Worm (Caenorhabditis elegans): ENCODE data around the gene B0294.1.

Gene B0294.1

DNA sequence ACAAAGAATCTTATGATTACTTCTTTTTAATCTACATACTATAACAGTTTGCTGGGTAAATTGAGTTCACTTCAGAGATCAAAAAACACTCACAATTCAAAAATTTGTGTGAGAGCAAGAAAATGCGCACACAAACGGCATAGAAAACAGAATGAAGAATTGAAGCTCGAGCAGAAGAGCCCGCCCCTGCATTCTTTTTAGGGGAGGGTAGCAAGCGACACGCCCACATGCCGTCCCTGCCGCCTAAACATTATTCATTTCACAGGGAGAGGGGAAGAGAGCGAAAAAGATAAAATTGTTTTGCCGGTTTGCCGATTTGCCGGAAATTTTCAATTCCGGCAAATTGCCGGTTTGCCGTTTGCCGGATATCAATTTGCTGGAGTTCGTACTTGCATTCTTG is 12.2 kb upstream of the B0294.1 start (continued):
- TF ChIP-seq lir-1 (GFP tag; conservative IDR thresholded peaks at IDR 0.05) (peak; percentile 73), tlf-1 (GFP tag; optimal IDR thresholded peaks at IDR 0.05) (peak; percentile 90), hsf-1 (GFP tag; IDR thresholded peaks at IDR 0.05) (no peak), chd-7 (tag; optimal IDR thresholded peaks at IDR 0.05) (peak; percentile 64), sptf-2 (GFP tag; optimal IDR thresholded peaks at IDR 0.05) (no peak), hlh-26 (GFP tag; conservative IDR thresholded peaks at IDR 0.05) (no peak), ztf-26 (tag; optimal IDR thresholded peaks at IDR 0.05) (peak; percentile 95), dpl-1 (GFP tag; optimal IDR thresholded peaks at IDR 0.05) (no peak), hrde-1 (tag; optimal IDR thresholded peaks at IDR 0.05; ENCODE audit: borderline replicate concordance) (no peak), mcd-1 (GFP tag; IDR thresholded peaks at IDR 0.05) (peak; percentile 80), tbp1 (GFP tag; optimal IDR thresholded peaks at IDR 0.05) (no peak), madf-8 (GFP tag; conservative IDR thresholded peaks at IDR 0.05) (no peak), nfya-2 (GFP tag; IDR thresholded peaks at IDR 0.05) (no peak), F22D6.2 (tag; optimal IDR thresholded peaks at IDR 0.05) (peak; percentile 32), Y95B8A.8 (GFP tag; IDR thresholded peaks at IDR 0.05) (0 out of 2 replicates have a peak, but pooled peaks have one; percentile 32), C06A6.2 (GFP tag; conservative IDR thresholded peaks at IDR 0.05) (peak; percentile 69), hmg-20 (GFP tag; IDR thresholded peaks at IDR 0.05) (peak; percentile 89), attf-5 (GFP tag; optimal IDR thresholded peaks at IDR 0.05) (no peak), lin-54 (GFP tag; optimal IDR thresholded peaks at IDR 0.05) (peak; percentile 63), B0019.2 (GFP tag; conservative IDR thresholded peaks at IDR 0.05) (no peak), nfyb-1 (GFP tag; IDR thresholded peaks at IDR 0.05) (peak; percentile 92), Y79H2A.3 (GFP tag; conservative IDR thresholded peaks at IDR 0.05) (no peak), K12H6.12 (tag; optimal IDR thresholded peaks at IDR 0.05) (peak; percentile 56), snpc-1.1 (tag; optimal IDR thresholded peaks at IDR 0.05; ENCODE audit: insufficient read depth) (no peak), nhr-27 (tag; optimal IDR thresholded peaks at IDR 0.05) (no peak), lin-40 (tag; optimal IDR thresholded peaks at IDR 0.05) (peak; percentile 97), nfya-1 (tag; optimal IDR thresholded peaks at IDR 0.05; ENCODE audit: borderline replicate concordance, insufficient read depth) (no peak), sdz-38 (tag; optimal IDR thresholded peaks at IDR 0.05) (no peak), egl-44 (GFP tag; IDR thresholded peaks at IDR 0.05) (no peak), nhr-179 (tag; optimal IDR thresholded peaks at IDR 0.05) (no peak), F10E7.11 (tag; optimal IDR thresholded peaks at IDR 0.05) (peak; percentile 42), ekl-4 (GFP tag; IDR thresholded peaks at IDR 0.05) (no peak; the same call in 1 of the 2 replicates), attf-6 (GFP tag; IDR thresholded peaks at IDR 0.05) (no peak), dpff-1 (tag; optimal IDR thresholded peaks at IDR 0.05) (no peak), hmg-1.2 (GFP tag; IDR thresholded peaks at IDR 0.05) (peak; percentile 75; the same call in 1 of the 2 replicates), F52B5.7 (tag; optimal IDR thresholded peaks at IDR 0.05) (peak; percentile 65), ceh-27 (GFP tag; optimal IDR thresholded peaks at IDR 0.05) (peak; percentile 81), F57A8.1 (GFP tag; optimal IDR thresholded peaks at IDR 0.05) (no peak), rcor-1 (GFP tag; IDR thresholded peaks at IDR 0.05) (peak; percentile 76), zfh-2 (GFP tag; conservative IDR thresholded peaks at IDR 0.05) (no peak; the same call in 1 of the 2 replicates), ztf-28 (GFP tag; IDR thresholded peaks at IDR 0.05) (no peak), ztf-25 (GFP tag; IDR thresholded peaks at IDR 0.05) (no peak), nhr-90 (tag; optimal IDR thresholded peaks at IDR 0.05) (no peak), aptf-3 (GFP tag; IDR thresholded peaks at IDR 0.05) (0 out of 2 replicates have a peak, but pooled peaks have one; percentile 14), somi-1 (GFP tag; optimal IDR thresholded peaks at IDR 0.05) (peak; percentile 19), ceh-40 (GFP tag; IDR thresholded peaks at IDR 0.05) (no peak), pbrm-1 (GFP tag; IDR thresholded peaks at IDR 0.05) (peak; percentile 80; the same call in 1 of the 2 replicates), efl-1 (GFP tag; optimal IDR thresholded peaks at IDR 0.05) (no peak), snpc-3.4 (tag; optimal IDR thresholded peaks at IDR 0.05) (no peak)

All from whole organism, young adult.